Worm (Caenorhabditis elegans): ENCODE measurements around the gene R05A10.8.

- no peak for TF ChIP-seq nhr-76 (tag; optimal IDR thresholded peaks at IDR 0.05)
- TF ChIP-seq pqm-1 (tag; optimal IDR thresholded peaks at IDR 0.05) = no peak
These were observed 35.2 kb upstream of the R05A10.8 start, which contains the start of gene K01G12.3 for ce11 chrIV:14193196-14193595.

All from whole organism, L4 larva.